Worm (Caenorhabditis elegans) whole organism, midembryonic: ENCODE data around the gene W07G4.7.

Experiments used
- T22C8.4 ChIP-seq: fragments of 200-800 bp; sonication (Bioruptor generic); IDR thresholded peaks from 2 replicates; pipeline ENCODE4 v1.3.6; 2022; ENCODE audit warnings: missing genetic modification characterization, missing compliant biosample characterization
- flt-1 ChIP-seq: fragments of 200-800 bp; sonication (Bioruptor generic); IDR thresholded peaks from 2 replicates; pipeline ENCODE4 v1.3.6; 2022; ENCODE audit warnings: missing genetic modification characterization, missing compliant biosample characterization
- med-1 ChIP-seq: sonication (generic microtip); optimal IDR thresholded peaks from 2 replicates; lab custom pipeline; 2017; ENCODE audit warnings: missing genetic modification characterization, mild to moderate bottlenecking, missing compliant biosample characterization, antibody characterized with exemption, missing genetic modification reagents; ENCODE audit not compliant: insufficient read depth
- ref-1 ChIP-seq: fragments of 200-800 bp; sonication (Bioruptor generic); conservative IDR thresholded peaks from 2 replicates; pipeline ENCODE4 v1.3.6; 2022; ENCODE audit warnings: missing genetic modification reagents, missing genetic modification characterization, missing compliant biosample characterization
- ztf-23 ChIP-seq: fragments of 200-800 bp; sonication (Bioruptor generic); IDR thresholded peaks from 2 replicates; pipeline ENCODE4 v1.3.6; 2022; ENCODE audit warnings: missing genetic modification reagents, missing genetic modification characterization, missing compliant biosample characterization
- ztf-29 ChIP-seq: fragments of 200-800 bp; sonication (Bioruptor generic); IDR thresholded peaks from 2 replicates; pipeline ENCODE4 v1.3.6; 2022; ENCODE audit warnings: missing genetic modification reagents, missing genetic modification characterization, missing compliant biosample characterization

- TF ChIP-seq ztf-29 (GFP tag; lab: Robert Waterston, UW) (no peak), med-1 (GFP tag; lab: Kevin White, UChicago) (no peak), ztf-23 (no peak), flt-1 (GFP tag; lab: Robert Waterston, UW) (no peak), T22C8.4 (GFP tag; lab: Robert Waterston, UW) (no peak), ref-1 (GFP tag; lab: Robert Waterston, UW) (no peak)
Measured at ce11 chrV:13008825-13009224, 25.7 kb downstream of the W07G4.7 start, which contains the start of gene F15B9.10.
